Fruit fly (Drosophila melanogaster): ENCODE data around the gene dsx.

DNA sequence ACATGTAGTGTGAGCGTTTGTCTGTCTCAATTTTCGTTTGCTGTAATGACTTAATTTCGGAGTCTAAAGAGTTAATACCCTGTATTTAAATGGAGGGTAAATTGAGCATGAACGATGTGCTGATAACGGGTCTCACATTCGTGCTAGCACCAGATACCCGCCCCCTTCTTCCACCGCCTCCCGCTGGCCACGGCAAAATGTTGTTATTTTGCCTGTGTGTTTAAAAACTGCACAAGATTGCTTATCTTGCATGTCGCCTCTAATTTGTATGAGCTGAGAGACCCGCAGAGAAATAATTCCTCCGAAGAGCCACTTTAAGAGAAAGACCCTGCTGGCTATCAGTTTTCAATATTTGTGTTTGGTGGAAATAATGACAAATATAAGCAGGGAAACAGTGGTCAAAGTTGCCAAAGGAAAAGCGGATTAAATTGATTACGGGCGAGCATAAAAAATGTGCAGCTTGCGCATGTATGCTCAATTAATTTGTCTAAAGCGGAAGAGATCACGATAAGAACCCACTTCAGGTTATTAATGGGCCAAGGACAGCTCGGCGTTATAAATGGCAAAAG is 2.4 kb downstream of the dsx start:
- no peak for TF ChIP-seq CG32006 (GFP tag; optimal IDR thresholded peaks at IDR 0.05)
- TF ChIP-seq Lpt (GFP tag; optimal IDR thresholded peaks at IDR 0.05) = no peak
- no peak for TF ChIP-seq Hr38 (GFP tag; optimal IDR thresholded peaks at IDR 0.05)
- TF ChIP-seq Hr4 (GFP tag; optimal IDR thresholded peaks at IDR 0.05) = no peak
- TF ChIP-seq Hr39 (GFP tag; optimal IDR thresholded peaks at IDR 0.05) = no peak
- no peak for TF ChIP-seq CG3919 (GFP tag; optimal IDR thresholded peaks at IDR 0.05)
- no peak for TF ChIP-seq Smox (GFP tag; optimal IDR thresholded peaks at IDR 0.05)
- no peak for TF ChIP-seq Blimp-1 (GFP tag; optimal IDR thresholded peaks at IDR 0.05)
